Fruit fly (Drosophila melanogaster) whole organism, embryonic: ENCODE data around the gene Bicra.

Source experiments
- ATbp ChIP-seq: fragments of 200-800 bp; sonication (Bioruptor generic); optimal IDR thresholded peaks from 2 replicates; lab custom pipeline; 2017; ENCODE audit warnings: missing biosample characterization, mild to moderate bottlenecking, missing genetic modification characterization, missing genetic modification reagents
- Atf3 ChIP-seq: fragments of 200-800 bp; sonication (Bioruptor generic); optimal IDR thresholded peaks from 3 replicates; lab custom pipeline; 2016; ENCODE audit warnings: missing biosample characterization, missing genetic modification characterization
- CG10565 ChIP-seq: fragments of 200-800 bp; sonication (Bioruptor generic); optimal IDR thresholded peaks from 3 replicates; lab custom pipeline; 2016; ENCODE audit warnings: missing biosample characterization, mild to moderate bottlenecking, missing genetic modification characterization
- CG11695 ChIP-seq: fragments of 200-800 bp; sonication (Bioruptor generic); IDR thresholded peaks from 3 replicates; pipeline ENCODE4 v1.3.6; 2022; ENCODE audit warnings: missing biosample characterization, missing genetic modification characterization
- CG11696 ChIP-seq: fragments of 200-800 bp; sonication (Bioruptor generic); IDR thresholded peaks from 2 replicates; pipeline ENCODE4 v1.3.6; 2022; ENCODE audit warnings: missing biosample characterization, missing genetic modification characterization
- CG12299 ChIP-seq: fragments of 200-800 bp; sonication (Bioruptor generic); optimal IDR thresholded peaks from 2 replicates; lab custom pipeline; 2018; ENCODE audit warnings: missing biosample characterization, mild to moderate bottlenecking, missing genetic modification characterization
- CG15514 ChIP-seq: fragments of 200-800 bp; sonication (Bioruptor generic); optimal IDR thresholded peaks from 3 replicates; lab custom pipeline; 2017; ENCODE audit warnings: missing biosample characterization, missing genetic modification characterization, mild to moderate bottlenecking, moderate library complexity, missing genetic modification reagents
- CG1602 ChIP-seq: fragments of 200-800 bp; sonication (Bioruptor generic); optimal IDR thresholded peaks from 3 replicates; lab custom pipeline; 2016; ENCODE audit warnings: missing biosample characterization, missing genetic modification characterization
- CG1603 ChIP-seq: fragments of 200-800 bp; sonication (Bioruptor generic); optimal IDR thresholded peaks from 2 replicates; lab custom pipeline; 2019; ENCODE audit warnings: missing biosample characterization, mild to moderate bottlenecking, missing genetic modification characterization, moderate library complexity
- CG31224 ChIP-seq: fragments of 200-800 bp; sonication (Bioruptor generic); IDR thresholded peaks from 2 replicates; pipeline ENCODE4 v1.3.6; 2022; ENCODE audit warnings: missing biosample characterization, missing genetic modification characterization
- CG31388 ChIP-seq: fragments of 200-800 bp; sonication (Bioruptor generic); optimal IDR thresholded peaks from 2 replicates; lab custom pipeline; 2016; ENCODE audit warnings: missing biosample characterization, missing genetic modification characterization
- CG3995 ChIP-seq: fragments of 200-800 bp; sonication (Bioruptor generic); optimal IDR thresholded peaks from 3 replicates; lab custom pipeline; 2016; ENCODE audit warnings: missing biosample characterization, missing genetic modification characterization
- CG7963 ChIP-seq: fragments of 200-800 bp; sonication (Bioruptor generic); IDR thresholded peaks from 3 replicates; pipeline ENCODE4 v1.3.6; 2022; ENCODE audit warnings: missing biosample characterization, missing genetic modification characterization; ENCODE audit not compliant: partially characterized antibody
- CG8359 ChIP-seq: fragments of 200-800 bp; sonication (Bioruptor generic); optimal IDR thresholded peaks from 2 replicates; lab custom pipeline; 2017; ENCODE audit warnings: missing biosample characterization, mild to moderate bottlenecking, missing genetic modification characterization, borderline replicate concordance
- GATAe ChIP-seq: fragments of 200-800 bp; sonication (Bioruptor generic); conservative IDR thresholded peaks from 2 replicates; pipeline ENCODE4 v1.3.6; 2022; ENCODE audit warnings: missing biosample characterization, missing genetic modification characterization
- H15 ChIP-seq: fragments of 200-800 bp; sonication (Bioruptor generic); IDR thresholded peaks from 3 replicates; pipeline ENCODE4 v1.3.6; 2022; ENCODE audit warnings: missing biosample characterization, missing genetic modification characterization
- Kr ChIP-seq: fragments of 200-800 bp; sonication (Bioruptor generic); optimal IDR thresholded peaks from 2 replicates; lab custom pipeline; 2017; ENCODE audit warnings: missing biosample characterization, mild to moderate bottlenecking, missing genetic modification characterization
- Med ChIP-seq: fragments of 200-800 bp; sonication (Bioruptor generic); peaks from one replicate; lab custom pipeline; 2016; ENCODE audit warnings: missing biosample characterization, missing genetic modification characterization, mild to moderate bottlenecking, inconsistent platforms, moderate library complexity
- Sry-δ ChIP-seq: fragments of 200-800 bp; sonication (Bioruptor generic); optimal IDR thresholded peaks from 2 replicates; lab custom pipeline; 2016; ENCODE audit warnings: missing biosample characterization, missing genetic modification characterization
- Ssrp ChIP-seq: fragments of 200-800 bp; sonication (Bioruptor generic); optimal IDR thresholded peaks from 2 replicates; lab custom pipeline; 2018; ENCODE audit warnings: missing biosample characterization, mild to moderate bottlenecking, missing genetic modification characterization, moderate library complexity
- ac ChIP-seq: fragments of 200-800 bp; sonication (Bioruptor generic); optimal IDR thresholded peaks from 3 replicates; lab custom pipeline; 2017; ENCODE audit warnings: missing biosample characterization, mild to moderate bottlenecking, missing genetic modification characterization
- aop ChIP-seq: fragments of 200-800 bp; sonication (Bioruptor generic); IDR thresholded peaks from 2 replicates; pipeline ENCODE4 v1.3.6; 2022; ENCODE audit warnings: missing biosample characterization, missing genetic modification characterization
- az2 ChIP-seq: fragments of 200-800 bp; sonication (Bioruptor generic); optimal IDR thresholded peaks from 3 replicates; lab custom pipeline; 2016; ENCODE audit warnings: missing biosample characterization, missing genetic modification characterization
- bsh ChIP-seq, 2 experiments: fragments of 200-800 bp; sonication (Bioruptor generic); optimal IDR thresholded peaks; 2 replicates each; lab custom pipeline; 2017 to 2018; ENCODE audit warnings: mild to moderate bottlenecking in 2 of 2, missing biosample characterization in 2 of 2, missing genetic modification characterization in 2 of 2, moderate library complexity in 1 of 2
- fd3F ChIP-seq: fragments of 200-800 bp; sonication (Bioruptor generic); optimal IDR thresholded peaks from 2 replicates; lab custom pipeline; 2018; ENCODE audit warnings: missing biosample characterization, mild to moderate bottlenecking, missing genetic modification characterization, moderate library complexity
- lab ChIP-seq: fragments of 200-800 bp; sonication (Bioruptor generic); optimal IDR thresholded peaks from 3 replicates; lab custom pipeline; 2017; ENCODE audit warnings: missing biosample characterization, missing genetic modification characterization, mild to moderate bottlenecking, moderate library complexity, missing genetic modification reagents
- repo ChIP-seq: fragments of 200-800 bp; sonication (Bioruptor generic); optimal IDR thresholded peaks from 2 replicates; lab custom pipeline; 2016; ENCODE audit warnings: missing biosample characterization, missing genetic modification characterization
- ro ChIP-seq: fragments of 200-800 bp; sonication (Bioruptor generic); IDR thresholded peaks from 2 replicates; pipeline ENCODE4 v1.3.6; 2022; ENCODE audit warnings: missing biosample characterization, missing genetic modification characterization
- salm ChIP-seq: fragments of 200-800 bp; sonication (Bioruptor generic); optimal IDR thresholded peaks from 2 replicates; lab custom pipeline; 2018; ENCODE audit warnings: missing biosample characterization, mild to moderate bottlenecking, missing genetic modification characterization
- scrt ChIP-seq: fragments of 200-800 bp; sonication (Bioruptor generic); optimal IDR thresholded peaks from 2 replicates; lab custom pipeline; 2018; ENCODE audit warnings: missing biosample characterization, mild to moderate bottlenecking, missing genetic modification characterization, moderate library complexity
- sens ChIP-seq: fragments of 200-800 bp; sonication (Bioruptor generic); peaks from one replicate; lab custom pipeline; 2016; ENCODE audit warnings: missing biosample characterization, missing genetic modification characterization
- unpg ChIP-seq: fragments of 200-800 bp; sonication (Bioruptor generic); optimal IDR thresholded peaks from 3 replicates; lab custom pipeline; 2018; ENCODE audit warnings: missing biosample characterization, mild to moderate bottlenecking, missing genetic modification characterization, moderate library complexity
- vfl ChIP-seq: fragments of 200-800 bp; sonication (Bioruptor generic); optimal IDR thresholded peaks from 2 replicates; lab custom pipeline; 2016; ENCODE audit warnings: missing biosample characterization, missing genetic modification characterization
- vvl ChIP-seq: fragments of 200-800 bp; sonication (Bioruptor generic); IDR thresholded peaks from 2 replicates; pipeline ENCODE4 v1.3.6; 2022; ENCODE audit warnings: missing biosample characterization, missing genetic modification characterization
- wek ChIP-seq: fragments of 200-800 bp; sonication (Bioruptor generic); optimal IDR thresholded peaks from 3 replicates; lab custom pipeline; 2018; ENCODE audit warnings: missing biosample characterization, mild to moderate bottlenecking, missing genetic modification characterization, moderate library complexity
- zen ChIP-seq: fragments of 200-800 bp; sonication (Bioruptor generic); optimal IDR thresholded peaks from 3 replicates; lab custom pipeline; 2018; ENCODE audit warnings: missing biosample characterization, mild to moderate bottlenecking, missing genetic modification characterization, moderate library complexity

The Bicra gene

DNA sequence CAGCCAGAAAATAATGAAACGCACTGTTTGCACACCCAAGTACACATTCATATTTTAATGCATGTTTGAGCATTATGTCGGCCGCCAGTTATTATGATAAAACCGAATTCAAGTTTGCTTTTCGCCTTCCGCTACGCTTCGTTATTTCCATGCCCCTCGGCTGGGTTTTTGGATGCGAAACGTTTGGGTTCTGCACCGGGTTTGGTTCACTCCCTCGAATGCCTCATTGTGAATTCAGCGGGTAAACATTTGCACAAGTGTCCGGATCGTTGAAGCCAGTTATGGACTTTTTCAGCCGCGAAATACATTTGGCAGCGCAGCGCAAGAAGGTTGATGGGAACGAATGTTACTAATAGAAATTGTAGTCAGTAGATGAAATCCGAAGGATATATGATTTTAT is 8.3 kb downstream of the Bicra start:
- TF ChIP-seq ro (GFP tag; lab: Robert Waterston, UW) (no peak), wek (GFP tag; lab: Kevin White, UChicago) (peak; percentile 15), CG8359 (GFP tag; lab: Kevin White, UChicago) (no peak), CG11695 (GFP tag; lab: Robert Waterston, UW) (0 out of 3 replicates have a peak, but pooled peaks have one; percentile 28), ATbp (GFP tag; lab: Kevin White, UChicago) (peak; percentile 20), sens (GFP tag; lab: Kevin White, UChicago) (peak; percentile 24), Med (GFP tag; lab: Kevin White, UChicago) (peak; percentile 53), vvl (GFP tag; lab: Robert Waterston, UW) (peak; percentile 9; the same call in 1 of the 2 replicates), lab (GFP tag; lab: Kevin White, UChicago) (peak; percentile 13)

DNA sequence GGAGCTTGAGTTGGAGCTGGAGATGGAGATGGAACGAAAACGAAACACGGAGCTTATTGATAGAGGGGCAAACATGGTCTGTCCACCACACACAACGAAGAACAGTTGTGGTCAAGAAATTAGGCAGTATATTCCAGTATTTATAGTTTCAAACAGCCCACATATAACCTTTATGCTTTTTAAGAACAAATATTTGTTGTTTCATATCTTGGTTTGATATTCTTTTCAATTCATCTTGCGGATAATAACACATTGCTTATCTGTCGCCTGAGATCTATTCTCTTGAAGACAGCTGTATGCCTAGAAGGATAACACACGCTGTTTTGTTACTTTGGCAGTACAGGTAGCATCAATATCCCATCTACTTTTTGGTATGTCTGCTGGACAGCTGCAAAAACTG is 10.0 kb downstream of the Bicra start:
- no peak for TF ChIP-seq salm (tag; lab: Kevin White, UChicago)
- TF ChIP-seq ATbp (GFP tag; lab: Kevin White, UChicago): no peak
- TF ChIP-seq Med (GFP tag; lab: Kevin White, UChicago): peak; percentile 35
- TF ChIP-seq CG11696 (GFP tag; lab: Robert Waterston, UW): 0 out of 2 replicates have a peak, but pooled peaks have one; percentile 52
- TF ChIP-seq CG10565 (GFP tag; lab: Kevin White, UChicago): no peak
- peak; percentile 51 for TF ChIP-seq ac (GFP tag; lab: Kevin White, UChicago)
- no peak for TF ChIP-seq CG31224 (GFP tag; lab: Robert Waterston, UW)
- no peak for TF ChIP-seq Atf3 (GFP tag; lab: Kevin White, UChicago)
- no peak for TF ChIP-seq wek (GFP tag; lab: Kevin White, UChicago)
- TF ChIP-seq CG1602: no peak
- TF ChIP-seq GATAe (GFP tag; lab: Robert Waterston, UW): no peak
- no peak for TF ChIP-seq CG3995 (GFP tag; lab: Kevin White, UChicago)
- no peak for TF ChIP-seq CG31388 (GFP tag; lab: Kevin White, UChicago)
- no peak for TF ChIP-seq CG15514 (GFP tag; lab: Kevin White, UChicago)
- TF ChIP-seq repo (GFP tag; lab: Kevin White, UChicago): no peak
- no peak for TF ChIP-seq unpg (GFP tag; lab: Kevin White, UChicago)
- TF ChIP-seq fd3F (GFP tag; lab: Kevin White, UChicago): no peak
- TF ChIP-seq Kr (GFP tag; lab: Kevin White, UChicago): no peak
- TF ChIP-seq Ssrp (tag; lab: Kevin White, UChicago): no peak
- TF ChIP-seq CG1603 (tag; lab: Kevin White, UChicago): peak; percentile 9
- peak; percentile 1 for TF ChIP-seq zen (tag; lab: Kevin White, UChicago)
- no peak for TF ChIP-seq az2 (GFP tag; lab: Kevin White, UChicago)
- no peak for TF ChIP-seq vfl (GFP tag; lab: Kevin White, UChicago)
- no peak for TF ChIP-seq H15 (GFP tag; lab: Robert Waterston, UW)
- TF ChIP-seq CG12299 (tag; lab: Kevin White, UChicago): no peak
- no peak for TF ChIP-seq Sry-δ (GFP tag; lab: Kevin White, UChicago)
- no peak for TF ChIP-seq CG7963 (GFP tag; lab: Robert Waterston, UW)
- no peak for TF ChIP-seq scrt (GFP tag; lab: Kevin White, UChicago)
- TF ChIP-seq aop (GFP tag; lab: Robert Waterston, UW): no peak
- peak in 1 of 2 experiments; percentile 22 for TF ChIP-seq bsh (GFP tag; optimal IDR thresholded peaks at IDR 0.05; lab: Kevin White, UChicago)
